Worm (Caenorhabditis elegans): ENCODE measurements around the gene E02C12.6.

E02C12.6 gene

ce11 chrV:9355371-9355770, 15.5 kb downstream of the E02C12.6 start, which contains the start of gene ttr-40:
Gene ttr-40, minus strand, starts transcription at chrV:9355471.
- TF ChIP-seq nhr-76 (tag; optimal IDR thresholded peaks at IDR 0.05) (no peak), pha-4 (tag; optimal IDR thresholded peaks at IDR 0.05) (no peak), sem-2 (GFP tag; optimal IDR thresholded peaks at IDR 0.05) (no peak)

ce11 chrV:9352947-9353346, 17.9 kb downstream of the E02C12.6 start, which contains the start of gene srx-46:
Gene srx-46, plus strand, starts transcription at chrV:9353247.
- TF ChIP-seq nhr-12 (tag; optimal IDR thresholded peaks at IDR 0.05) (no peak), nhr-237 (tag; optimal IDR thresholded peaks at IDR 0.05) (no peak), ztf-11 (tag; optimal IDR thresholded peaks at IDR 0.05) (no peak), lin-13 (tag; optimal IDR thresholded peaks at IDR 0.05) (no peak), unc-120 (tag; optimal IDR thresholded peaks at IDR 0.05; ENCODE audit: poor library complexity, severe bottlenecking) (no peak), snpc-4 (tag; optimal IDR thresholded peaks at IDR 0.05) (no peak), zip-8 (tag; optimal IDR thresholded peaks at IDR 0.05) (no peak), lsy-2 (tag; optimal IDR thresholded peaks at IDR 0.05) (no peak), drap-1 (GFP tag; optimal IDR thresholded peaks at IDR 0.05) (no peak), lin-32 (GFP tag; optimal IDR thresholded peaks at IDR 0.05) (no peak)

ce11 chrV:9349687-9350086, 21.2 kb downstream of the E02C12.6 start, which contains the start of gene srx-47:
Gene srx-47, plus strand, starts transcription at chrV:9349987.
- no peak for TF ChIP-seq nhr-237 (tag; optimal IDR thresholded peaks at IDR 0.05)
- no peak for TF ChIP-seq unc-62 (GFP tag; optimal IDR thresholded peaks at IDR 0.05)
- TF ChIP-seq flh-1 (GFP tag; optimal IDR thresholded peaks at IDR 0.05), result no peak
- TF ChIP-seq nhr-12 (tag; optimal IDR thresholded peaks at IDR 0.05), result no peak

- TF ChIP-seq flh-1 (GFP tag; optimal IDR thresholded peaks at IDR 0.05), result no peak
- no peak for TF ChIP-seq cnd-1 (tag; optimal IDR thresholded peaks at IDR 0.05)
- TF ChIP-seq tbx-8 (GFP tag; optimal IDR thresholded peaks at IDR 0.05), result no peak
- TF ChIP-seq M03D4.4 (tag; optimal IDR thresholded peaks at IDR 0.05), result no peak
- no peak for TF ChIP-seq nhr-2 (tag; optimal IDR thresholded peaks at IDR 0.05)
- TF ChIP-seq nhr-237 (tag; optimal IDR thresholded peaks at IDR 0.05), result peak; percentile 48
- peak; percentile 91 for TF ChIP-seq ceh-39 (tag; optimal IDR thresholded peaks at IDR 0.05)
- TF ChIP-seq ham-2 (GFP tag; optimal IDR thresholded peaks at IDR 0.05), result no peak
- no peak for TF ChIP-seq lin-32 (GFP tag; optimal IDR thresholded peaks at IDR 0.05)
- TF ChIP-seq nhr-76 (tag; optimal IDR thresholded peaks at IDR 0.05), result no peak
- no peak for TF ChIP-seq ceh-83 (GFP tag; optimal IDR thresholded peaks at IDR 0.05)
- TF ChIP-seq ceh-43 (GFP tag; optimal IDR thresholded peaks at IDR 0.05), result no peak
- TF ChIP-seq zip-8 (tag; optimal IDR thresholded peaks at IDR 0.05), result no peak
- no peak for TF ChIP-seq hlh-1 (tag; optimal IDR thresholded peaks at IDR 0.05)
- no peak for TF ChIP-seq mab-5 (tag; optimal IDR thresholded peaks at IDR 0.05)
- no peak for TF ChIP-seq ztf-11 (tag; optimal IDR thresholded peaks at IDR 0.05)
- TF ChIP-seq sem-2 (GFP tag; optimal IDR thresholded peaks at IDR 0.05), result no peak
- TF ChIP-seq drap-1 (GFP tag; optimal IDR thresholded peaks at IDR 0.05), result no peak
- no peak for TF ChIP-seq nhr-12 (tag; optimal IDR thresholded peaks at IDR 0.05)
- TF ChIP-seq nhr-28 (tag; optimal IDR thresholded peaks at IDR 0.05), result no peak
- no peak for TF ChIP-seq elt-1 (tag; optimal IDR thresholded peaks at IDR 0.05; ENCODE audit: borderline replicate concordance, insufficient read depth)
- TF ChIP-seq snpc-4 (tag; optimal IDR thresholded peaks at IDR 0.05), result no peak
- TF ChIP-seq sptf-1 (tag; optimal IDR thresholded peaks at IDR 0.05), result no peak
- TF ChIP-seq unc-39 (tag; optimal IDR thresholded peaks at IDR 0.05), result no peak
- TF ChIP-seq mls-2 (tag; optimal IDR thresholded peaks at IDR 0.05), result no peak
- TF ChIP-seq ces-1 (GFP tag; optimal IDR thresholded peaks at IDR 0.05), result peak; percentile 83
- TF ChIP-seq unc-62 (GFP tag; optimal IDR thresholded peaks at IDR 0.05), result no peak
- TF ChIP-seq lin-13 (tag; optimal IDR thresholded peaks at IDR 0.05), result peak; percentile 2
- TF ChIP-seq bed-3 (GFP tag; optimal IDR thresholded peaks at IDR 0.05), result no peak
- TF ChIP-seq mep-1 (tag; optimal IDR thresholded peaks at IDR 0.05), result peak; percentile 65
- TF ChIP-seq unc-120 (tag; optimal IDR thresholded peaks at IDR 0.05; ENCODE audit: poor library complexity, severe bottlenecking), result no peak
- TF ChIP-seq lsy-2 (tag; optimal IDR thresholded peaks at IDR 0.05), result peak; percentile 75
- TF ChIP-seq elt-3 (tag; optimal IDR thresholded peaks at IDR 0.05), result no peak
- no peak for TF ChIP-seq blmp-1 (tag; optimal IDR thresholded peaks at IDR 0.05)
- TF ChIP-seq pha-4 (tag; optimal IDR thresholded peaks at IDR 0.05), result peak; percentile 45
Measured at ce11 chrV:9346804-9347203, 24.1 kb downstream of the E02C12.6 start, which contains the start of the genes K07B1.7 and try-5. Gene K07B1.7, minus strand, starts transcription at chrV:9346962. Gene try-5, plus strand, starts transcription at chrV:9347044.

Measured in whole organism, mixed stage, embryonic.